Fruit fly (Drosophila melanogaster) Kc167 (cell line): ENCODE measurements around the gene Or85e.

Experiments used
- Myc ChIP-seq: fragments of >200 bp; optimal IDR thresholded peaks from 2 replicates; lab custom pipeline; 2017; ENCODE audit warnings: missing external identifiers
- psq ChIP-seq: fragments of >200 bp; optimal IDR thresholded peaks from 2 replicates; lab custom pipeline; 2017; ENCODE audit warnings: missing external identifiers

dm6 chr3R:8620737-8621136 is 14.9 kb downstream of the Or85e start:
- TF ChIP-seq psq (lab: Kevin White, UChicago) (no peak), Myc (lab: Kevin White, UChicago) (no peak)
